Worm (Caenorhabditis elegans): Measurements from ENCODE around the gene T10C6.7.

ce11 chrV:15978232-15978764 lies 53.2 kb downstream of the T10C6.7 start, which contains the start of gene oac-20:
- TF ChIP-seq aly-2 (tag; optimal IDR thresholded peaks at IDR 0.05), result no peak
- no peak for TF ChIP-seq fkh-10 (GFP tag; optimal IDR thresholded peaks at IDR 0.05)
- no peak for TF ChIP-seq R02D3.7 (tag; optimal IDR thresholded peaks at IDR 0.05)
- TF ChIP-seq ZK546.5 (tag; optimal IDR thresholded peaks at IDR 0.05), result no peak
- TF ChIP-seq ctbp-1 (GFP tag; IDR thresholded peaks at IDR 0.05), result no peak
- no peak for TF ChIP-seq nhr-11 (tag; optimal IDR thresholded peaks at IDR 0.05)
- TF ChIP-seq ztf-11 (tag; optimal IDR thresholded peaks at IDR 0.05), result no peak
- TF ChIP-seq fos-1 (tag; optimal IDR thresholded peaks at IDR 0.05), result no peak
- no peak for TF ChIP-seq egl-43 (GFP tag; IDR thresholded peaks at IDR 0.05)
- no peak for TF ChIP-seq F10B5.3 (tag; optimal IDR thresholded peaks at IDR 0.05)
- no peak for TF ChIP-seq nhr-237 (tag; optimal IDR thresholded peaks at IDR 0.05)
- TF ChIP-seq mxl-3 (GFP tag; optimal IDR thresholded peaks at IDR 0.05), result no peak
- TF ChIP-seq php-3 (GFP tag; IDR thresholded peaks at IDR 0.05), result peak; percentile 66
- TF ChIP-seq ztf-7 (tag; optimal IDR thresholded peaks at IDR 0.05), result no peak

All from whole organism, L4 larva.